Worm (Caenorhabditis elegans) whole organism, L1 larva: ENCODE data around the gene unc-78.

ENCODE experiments used
- C04F5.9 ChIP-seq: sonication (generic microtip); optimal IDR thresholded peaks from 2 replicates; lab custom pipeline; 2016; ENCODE audit warnings: missing genetic modification characterization, missing compliant biosample characterization
- C34B4.2 ChIP-seq: sonication (generic microtip); optimal IDR thresholded peaks from 2 replicates; lab custom pipeline; 2017; ENCODE audit warnings: mild to moderate bottlenecking, missing genetic modification characterization, missing compliant biosample characterization
- aly-2 ChIP-seq: fragments of 150-350 bp; optimal IDR thresholded peaks from 2 replicates; lab custom pipeline; 2014; ENCODE audit warnings: missing biosample characterization, missing genetic modification characterization
- blmp-1 ChIP-seq: fragments of 150-350 bp; optimal IDR thresholded peaks from 2 replicates; lab custom pipeline; 2014; ENCODE audit warnings: missing biosample characterization, missing genetic modification characterization
- ceh-8 ChIP-seq: fragments of 200-800 bp; sonication (Bioruptor generic); optimal IDR thresholded peaks from 2 replicates; lab custom pipeline; 2018; ENCODE audit warnings: mild to moderate bottlenecking, missing genetic modification characterization, moderate library complexity, missing compliant biosample characterization
- ceh-82 ChIP-seq, 3 experiments: fragments of 150-350 bp in 1 of 3; sonication (generic microtip) in 2 of 3; optimal IDR thresholded peaks; 2 replicates each; lab custom pipeline; 2014 to 2017; ENCODE audit warnings: missing biosample characterization in 3 of 3, missing genetic modification characterization in 3 of 3
- ceh-88 ChIP-seq: fragments of 200-800 bp; sonication (Bioruptor generic); IDR thresholded peaks from 2 replicates; pipeline ENCODE4 v1.3.6; 2022; ENCODE audit warnings: missing genetic modification characterization, missing compliant biosample characterization
- ceh-90 ChIP-seq: sonication (generic microtip); optimal IDR thresholded peaks from 2 replicates; lab custom pipeline; 2016; ENCODE audit warnings: missing genetic modification characterization, missing compliant biosample characterization
- ces-1 ChIP-seq: fragments of 150-350 bp; optimal IDR thresholded peaks from 2 replicates; lab custom pipeline; 2014; ENCODE audit warnings: missing biosample characterization, missing genetic modification reagents, missing genetic modification characterization
- dpl-1 ChIP-seq, 3 experiments: fragments of 150-350 bp in 2 of 3; sonication (generic microtip) in 1 of 3; optimal IDR thresholded peaks; 2 replicates each; lab custom pipeline; 2014 to 2017; ENCODE audit warnings: missing biosample characterization in 3 of 3, missing genetic modification characterization in 3 of 3, missing genetic modification reagents in 3 of 3
- dsc-1 ChIP-seq: sonication (generic microtip); optimal IDR thresholded peaks from 2 replicates; lab custom pipeline; 2016; ENCODE audit warnings: mild to moderate bottlenecking, missing genetic modification characterization, missing compliant biosample characterization
- efl-1 ChIP-seq, 4 experiments: fragments of 150-350 bp; optimal IDR thresholded peaks in 3 of 4; peaks in 1 of 4; 1 replicate in 1 of 4; 2 replicates in 3 of 4; lab custom pipeline; 2014; ENCODE audit warnings: missing biosample characterization in 2 of 4, missing genetic modification characterization in 2 of 4, missing genetic modification reagents in 2 of 4
- elt-2 ChIP-seq: sonication (generic microtip); optimal IDR thresholded peaks from 2 replicates; lab custom pipeline; 2016; ENCODE audit warnings: missing genetic modification characterization, mild to moderate bottlenecking, inconsistent platforms, missing compliant biosample characterization, missing genetic modification reagents
- fkh-4 ChIP-seq: sonication (generic microtip); optimal IDR thresholded peaks from 2 replicates; lab custom pipeline; 2016; ENCODE audit warnings: missing compliant biosample characterization, missing genetic modification characterization, borderline replicate concordance
- fos-1 ChIP-seq: fragments of 150-350 bp; optimal IDR thresholded peaks from 2 replicates; lab custom pipeline; 2014; ENCODE audit warnings: missing biosample characterization, missing genetic modification characterization
- grh-1 ChIP-seq: fragments of 200-800 bp; sonication (Bioruptor generic); IDR thresholded peaks from 2 replicates; pipeline ENCODE4 v1.3.6; 2022; ENCODE audit warnings: missing genetic modification reagents, missing genetic modification characterization, missing compliant biosample characterization
- hlh-17 ChIP-seq: fragments of 200-800 bp; sonication (Bioruptor generic); optimal IDR thresholded peaks from 2 replicates; lab custom pipeline; 2018; ENCODE audit warnings: missing genetic modification characterization, mild to moderate bottlenecking, missing compliant biosample characterization, moderate library complexity, borderline replicate concordance
- hlh-4 ChIP-seq: sonication (generic microtip); optimal IDR thresholded peaks from 2 replicates; lab custom pipeline; 2016; ENCODE audit warnings: mild to moderate bottlenecking, missing genetic modification characterization, missing compliant biosample characterization
- hpl-2 ChIP-seq: fragments of 150-350 bp; optimal IDR thresholded peaks from 2 replicates; lab custom pipeline; 2014; ENCODE audit warnings: missing biosample characterization, missing genetic modification reagents, missing genetic modification characterization
- irx-1 ChIP-seq: sonication (generic microtip); optimal IDR thresholded peaks from 2 replicates; lab custom pipeline; 2016; ENCODE audit warnings: missing genetic modification characterization, missing compliant biosample characterization
- isw-1 ChIP-seq: fragments of 200-800 bp; sonication (Bioruptor generic); IDR thresholded peaks from 2 replicates; pipeline ENCODE4 v1.3.6; 2022; ENCODE audit warnings: missing genetic modification characterization, missing compliant biosample characterization
- lin-13 ChIP-seq: fragments of 150-350 bp; optimal IDR thresholded peaks from 2 replicates; lab custom pipeline; 2014; ENCODE audit warnings: missing biosample characterization, missing genetic modification reagents, missing genetic modification characterization
- lin-14 ChIP-seq: fragments of 200-800 bp; sonication (Bioruptor generic); optimal IDR thresholded peaks from 2 replicates; lab custom pipeline; 2018; ENCODE audit warnings: mild to moderate bottlenecking, missing genetic modification characterization, moderate library complexity, missing compliant biosample characterization
- lin-35 ChIP-seq, 2 experiments: fragments of 150-350 bp; optimal IDR thresholded peaks; 2 replicates each; lab custom pipeline; 2014; ENCODE audit warnings: missing biosample characterization in 2 of 2, missing genetic modification characterization in 2 of 2, missing genetic modification reagents in 2 of 2
- lin-39 ChIP-seq: fragments of 150-350 bp; optimal IDR thresholded peaks from 2 replicates; lab custom pipeline; 2014; ENCODE audit warnings: missing biosample characterization, missing genetic modification reagents, missing genetic modification characterization
- lir-3 ChIP-seq: sonication (generic microtip); optimal IDR thresholded peaks from 2 replicates; lab custom pipeline; 2016; ENCODE audit warnings: mild to moderate bottlenecking, missing genetic modification characterization, moderate library complexity, missing compliant biosample characterization; ENCODE audit not compliant: poor library complexity
- mdl-1 ChIP-seq, 2 experiments: fragments of 150-350 bp; optimal IDR thresholded peaks; 2 replicates each; lab custom pipeline; 2014 to 2017; ENCODE audit warnings: missing biosample characterization in 2 of 2, missing genetic modification characterization in 2 of 2, inconsistent platforms in 1 of 2
- mef-2 ChIP-seq: fragments of 150-350 bp; optimal IDR thresholded peaks from 2 replicates; lab custom pipeline; 2014; ENCODE audit warnings: missing biosample characterization, missing genetic modification characterization
- nhr-12 ChIP-seq: sonication (generic microtip); optimal IDR thresholded peaks from 2 replicates; lab custom pipeline; 2017; ENCODE audit warnings: missing biosample characterization, missing genetic modification characterization
- nhr-20 ChIP-seq: sonication (generic microtip); optimal IDR thresholded peaks from 2 replicates; lab custom pipeline; 2016; ENCODE audit warnings: mild to moderate bottlenecking, missing genetic modification characterization, missing compliant biosample characterization
- nhr-47 ChIP-seq: sonication (generic microtip); optimal IDR thresholded peaks from 2 replicates; lab custom pipeline; 2016; ENCODE audit warnings: mild to moderate bottlenecking, missing genetic modification characterization, moderate library complexity, missing compliant biosample characterization
- nhr-71 ChIP-seq: sonication (generic microtip); optimal IDR thresholded peaks from 2 replicates; lab custom pipeline; 2016; ENCODE audit warnings: mild to moderate bottlenecking, missing genetic modification characterization, moderate library complexity, missing compliant biosample characterization
- nhr-76 ChIP-seq: sonication (generic microtip); optimal IDR thresholded peaks from 2 replicates; lab custom pipeline; 2017; ENCODE audit warnings: missing biosample characterization, missing genetic modification characterization
- nhr-77 ChIP-seq: fragments of 150-350 bp; optimal IDR thresholded peaks from 2 replicates; lab custom pipeline; 2014; ENCODE audit warnings: missing biosample characterization, missing genetic modification characterization
- nhr-84 ChIP-seq: sonication (generic microtip); optimal IDR thresholded peaks from 2 replicates; lab custom pipeline; 2017; ENCODE audit warnings: missing biosample characterization, missing genetic modification characterization
- nhr-90 ChIP-seq: sonication (generic microtip); optimal IDR thresholded peaks from 2 replicates; lab custom pipeline; 2016; ENCODE audit warnings: mild to moderate bottlenecking, missing genetic modification characterization, missing compliant biosample characterization; ENCODE audit not compliant: poor library complexity
- pax-3 ChIP-seq: fragments of 200-800 bp; sonication (Bioruptor generic); optimal IDR thresholded peaks from 2 replicates; lab custom pipeline; 2018; ENCODE audit warnings: mild to moderate bottlenecking, missing genetic modification characterization, moderate library complexity, missing compliant biosample characterization
- pqm-1 ChIP-seq: sonication (generic microtip); optimal IDR thresholded peaks from 3 replicates; lab custom pipeline; 2017; ENCODE audit warnings: missing biosample characterization, missing genetic modification characterization
- rnt-1 ChIP-seq: sonication (generic microtip); optimal IDR thresholded peaks from 2 replicates; lab custom pipeline; 2016; ENCODE audit warnings: mild to moderate bottlenecking, missing genetic modification characterization, moderate library complexity, missing compliant biosample characterization
- skn-1 ChIP-seq: fragments of 150-350 bp; optimal IDR thresholded peaks from 2 replicates; lab custom pipeline; 2014; ENCODE audit warnings: missing biosample characterization, missing genetic modification characterization
- sptf-1 ChIP-seq: fragments of 150-350 bp; optimal IDR thresholded peaks from 2 replicates; lab custom pipeline; 2014; ENCODE audit warnings: missing biosample characterization, missing genetic modification characterization
- swsn-7 ChIP-seq: sonication (generic microtip); optimal IDR thresholded peaks from 2 replicates; lab custom pipeline; 2016; ENCODE audit warnings: missing genetic modification characterization, missing compliant biosample characterization
- unc-130 ChIP-seq: fragments of 150-350 bp; optimal IDR thresholded peaks from 2 replicates; lab custom pipeline; 2017; ENCODE audit warnings: missing biosample characterization, missing genetic modification characterization, inconsistent platforms
- unc-62 ChIP-seq: fragments of 150-350 bp; optimal IDR thresholded peaks from 2 replicates; lab custom pipeline; 2014; ENCODE audit warnings: missing biosample characterization, missing genetic modification reagents, missing genetic modification characterization
- unc-86 ChIP-seq: sonication (generic microtip); optimal IDR thresholded peaks from 2 replicates; lab custom pipeline; 2016; ENCODE audit warnings: missing genetic modification characterization, missing compliant biosample characterization
- unc-98 ChIP-seq: fragments of 200-800 bp; sonication (Bioruptor generic); IDR thresholded peaks from 2 replicates; pipeline ENCODE4 v1.3.6; 2022; ENCODE audit warnings: missing genetic modification characterization, missing compliant biosample characterization
- zag-1 ChIP-seq: fragments of 150-350 bp; optimal IDR thresholded peaks from 2 replicates; lab custom pipeline; 2014; ENCODE audit warnings: missing biosample characterization, missing genetic modification characterization
- ztf-4 ChIP-seq: fragments of 150-350 bp; optimal IDR thresholded peaks from 2 replicates; lab custom pipeline; 2014; ENCODE audit warnings: missing biosample characterization, missing genetic modification characterization

Gene unc-78

DNA sequence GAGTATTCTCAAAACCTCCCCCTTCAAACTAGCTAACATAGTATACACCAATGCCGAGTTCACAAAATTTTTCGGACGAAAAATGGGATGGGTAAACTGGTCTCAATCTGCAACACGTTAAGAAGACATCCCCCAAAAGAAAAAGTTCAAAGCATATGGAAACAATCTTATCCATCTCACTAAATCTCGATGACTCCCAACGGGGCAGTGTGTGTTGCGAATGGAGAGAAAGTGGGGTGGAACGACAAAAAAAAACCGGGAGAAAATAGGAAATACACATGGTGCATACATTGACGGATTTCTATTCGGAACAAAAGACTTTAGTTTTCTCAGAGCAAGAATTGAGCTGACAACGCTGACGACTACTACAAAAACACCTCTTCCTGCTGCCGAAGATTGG is 36.1 kb downstream of the unc-78 start:
- TF ChIP-seq dsc-1 (tag; lab: Kevin White, UChicago) (peak; percentile 88), fkh-4 (peak; percentile 50), ceh-82 (tag; optimal IDR thresholded peaks at IDR 0.05; lab: Kevin White, UChicago) (no peak)
- TF ChIP-seq, all 84 proteins: peak for 2

DNA sequence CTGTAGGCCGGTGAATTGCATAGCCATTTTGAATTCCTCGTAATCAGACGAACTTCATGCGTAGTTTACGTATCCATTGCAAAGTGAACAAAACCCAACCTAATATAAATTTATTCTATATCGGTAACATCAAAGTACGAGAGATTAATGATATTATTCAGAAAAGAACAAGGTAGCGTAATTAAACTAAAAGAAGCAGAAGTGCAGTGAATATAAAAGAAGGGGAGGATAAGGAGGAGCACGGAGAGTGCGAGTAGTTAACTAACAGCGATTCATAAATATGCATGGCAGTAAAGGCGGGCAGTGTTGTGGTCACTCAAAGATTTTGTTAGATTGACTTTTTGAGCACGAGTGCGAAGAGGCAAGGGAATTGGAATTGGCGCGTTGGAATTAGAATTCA is 36.8 kb downstream of the unc-78 start, which contains the start of gene clc-3:
clc-3 (minus strand) TSS at position 101 of the 400 bp plus-strand sequence.
- TF ChIP-seq lin-14 (peak; percentile 2), nhr-47 (tag; lab: Kevin White, UChicago) (no peak), ceh-8 (GFP tag; lab: Kevin White, UChicago) (no peak)

ce11 chrX:3371264-3371663 is 40.2 kb downstream of the unc-78 start:
- TF ChIP-seq aly-2 (tag; lab: Kevin White, UChicago) (peak; percentile 1), nhr-90 (tag; lab: Kevin White, UChicago) (peak; percentile 71), ces-1 (no peak), C34B4.2 (tag; lab: Kevin White, UChicago) (no peak), mef-2 (tag; lab: Kevin White, UChicago) (no peak), elt-2 (tag; lab: Kevin White, UChicago) (peak; percentile 19), pqm-1 (tag; lab: Kevin White, UChicago) (no peak), blmp-1 (tag; lab: Kevin White, UChicago) (no peak), sptf-1 (tag; lab: Kevin White, UChicago) (no peak), lin-13 (peak; percentile 5), irx-1 (tag; lab: Kevin White, UChicago) (peak; percentile 56), unc-98 (GFP tag; lab: Robert Waterston, UW) (0 out of 2 replicates have a peak, but pooled peaks have one; percentile 23), hlh-4 (tag; lab: Kevin White, UChicago) (no peak), nhr-77 (tag; lab: Kevin White, UChicago) (peak; percentile 74), fos-1 (tag; lab: Kevin White, UChicago) (peak; percentile 49), zag-1 (tag; lab: Kevin White, UChicago) (no peak), nhr-20 (peak; percentile 76), efl-1 (optimal IDR thresholded peaks at IDR 0.05; lab: Kevin White, UChicago) (peak; percentile 39 to 40), efl-1 (GFP tag; optimal IDR thresholded peaks at IDR 0.05 in 1 of 2; lab: Kevin White, UChicago) (peak in 1 of 2 experiments; percentile 7), unc-62 (GFP tag; lab: Kevin White, UChicago) (no peak), dpl-1 (GFP tag; optimal IDR thresholded peaks at IDR 0.05; lab: Kevin White, UChicago) (peak in 2 of 3 experiments; percentile 10 to 21), rnt-1 (tag; lab: Kevin White, UChicago) (peak; percentile 75), isw-1 (peak; percentile 38), nhr-47 (tag; lab: Kevin White, UChicago) (peak; percentile 80), pax-3 (tag; lab: Kevin White, UChicago) (no peak), grh-1 (GFP tag; lab: Robert Waterston, UW) (peak; percentile 20; the same call in 1 of the 2 replicates), mdl-1 (tag; optimal IDR thresholded peaks at IDR 0.05; lab: Kevin White, UChicago) (peak in 1 of 2 experiments; percentile 68), hpl-2 (no peak), unc-86 (tag; lab: Kevin White, UChicago) (peak; percentile 66), C04F5.9 (tag; lab: Kevin White, UChicago) (no peak), lin-35 (GFP tag; optimal IDR thresholded peaks at IDR 0.05; lab: Kevin White, UChicago) (peak; percentile 49 to 70), ztf-4 (no peak), skn-1 (tag; lab: Kevin White, UChicago) (peak; percentile 35), lin-39 (tag; lab: Kevin White, UChicago) (no peak), nhr-71 (tag; lab: Kevin White, UChicago) (peak; percentile 75), ceh-90 (tag; lab: Kevin White, UChicago) (peak; percentile 24), unc-130 (tag; lab: Kevin White, UChicago) (peak; percentile 11), nhr-76 (tag; lab: Kevin White, UChicago) (peak; percentile 14), hlh-17 (no peak), nhr-12 (no peak), lir-3 (tag; lab: Kevin White, UChicago) (peak; percentile 50), swsn-7 (tag; lab: Kevin White, UChicago) (peak; percentile 71), nhr-84 (no peak), dsc-1 (tag; lab: Kevin White, UChicago) (peak; percentile 74), ceh-88 (peak; percentile 50; the same call in 1 of the 2 replicates)
